Fruit fly (Drosophila melanogaster) whole organism, embryonic: ENCODE data around the gene CG4278.

Experiments used
- Bgb ChIP-seq: fragments of 200-800 bp; sonication (Bioruptor generic); IDR thresholded peaks from 2 replicates; pipeline ENCODE4 v1.3.6; 2022; ENCODE audit warnings: missing biosample characterization, missing genetic modification characterization; ENCODE audit not compliant: partially characterized antibody
- Bteb2 ChIP-seq: fragments of 200-800 bp; sonication (Bioruptor generic); optimal IDR thresholded peaks from 2 replicates; lab custom pipeline; 2016; ENCODE audit warnings: missing biosample characterization, missing genetic modification characterization
- CG10147 ChIP-seq: fragments of 200-800 bp; sonication (Bioruptor generic); optimal IDR thresholded peaks from 2 replicates; lab custom pipeline; 2019; ENCODE audit warnings: missing biosample characterization, mild to moderate bottlenecking, missing genetic modification characterization, moderate library complexity
- CG10462 ChIP-seq: fragments of 200-800 bp; sonication (Bioruptor generic); optimal IDR thresholded peaks from 2 replicates; lab custom pipeline; 2016; ENCODE audit warnings: missing biosample characterization, missing genetic modification characterization
- CG11504 ChIP-seq: fragments of 200-800 bp; sonication (Bioruptor generic); optimal IDR thresholded peaks from 3 replicates; lab custom pipeline; 2019; ENCODE audit warnings: missing biosample characterization, mild to moderate bottlenecking, missing genetic modification characterization, moderate library complexity
- CG11695 ChIP-seq: fragments of 200-800 bp; sonication (Bioruptor generic); IDR thresholded peaks from 3 replicates; pipeline ENCODE4 v1.3.6; 2022; ENCODE audit warnings: missing biosample characterization, missing genetic modification characterization
- CG12155 ChIP-seq: fragments of 200-800 bp; sonication (Bioruptor generic); optimal IDR thresholded peaks from 3 replicates; lab custom pipeline; 2016; ENCODE audit warnings: missing biosample characterization, missing genetic modification characterization
- CG12299 ChIP-seq: fragments of 200-800 bp; sonication (Bioruptor generic); optimal IDR thresholded peaks from 2 replicates; lab custom pipeline; 2018; ENCODE audit warnings: missing biosample characterization, mild to moderate bottlenecking, missing genetic modification characterization
- CG14441 ChIP-seq: fragments of 200-800 bp; sonication (Bioruptor generic); IDR thresholded peaks from 2 replicates; pipeline ENCODE4 v1.3.6; 2022; ENCODE audit warnings: missing biosample characterization, missing genetic modification characterization
- CG17385 ChIP-seq: fragments of 200-800 bp; sonication (Bioruptor generic); optimal IDR thresholded peaks from 3 replicates; lab custom pipeline; 2018; ENCODE audit warnings: missing biosample characterization, mild to moderate bottlenecking, missing genetic modification characterization
- CG2120 ChIP-seq: fragments of 200-800 bp; sonication (Bioruptor generic); optimal IDR thresholded peaks from 3 replicates; lab custom pipeline; 2016; ENCODE audit warnings: missing biosample characterization, missing genetic modification characterization
- CG32767 ChIP-seq: fragments of 200-800 bp; sonication (Bioruptor generic); IDR thresholded peaks from 2 replicates; pipeline ENCODE4 v1.3.6; 2022; ENCODE audit warnings: missing biosample characterization, missing genetic modification characterization
- CG5953 ChIP-seq: fragments of 200-800 bp; sonication (Bioruptor generic); IDR thresholded peaks from 2 replicates; pipeline ENCODE4 v1.3.6; 2022; ENCODE audit warnings: missing biosample characterization, missing genetic modification characterization
- CG7372 ChIP-seq: fragments of 200-800 bp; sonication (Bioruptor generic); IDR thresholded peaks from 2 replicates; pipeline ENCODE4 v1.3.6; 2022; ENCODE audit warnings: missing biosample characterization, missing genetic modification characterization
- CG7839 ChIP-seq: fragments of 200-800 bp; sonication (Bioruptor generic); optimal IDR thresholded peaks from 3 replicates; lab custom pipeline; 2018; ENCODE audit warnings: missing biosample characterization, mild to moderate bottlenecking, missing genetic modification characterization, moderate library complexity
- CrebB ChIP-seq: fragments of 200-800 bp; sonication (Bioruptor generic); optimal IDR thresholded peaks from 3 replicates; lab custom pipeline; 2018; ENCODE audit warnings: missing biosample characterization, mild to moderate bottlenecking, missing genetic modification characterization
- D19A ChIP-seq: fragments of 200-800 bp; optimal IDR thresholded peaks from 3 replicates; lab custom pipeline; 2019; ENCODE audit warnings: missing biosample characterization, mild to moderate bottlenecking, missing genetic modification characterization, moderate library complexity
- Deaf1 ChIP-seq: fragments of 200-800 bp; optimal IDR thresholded peaks from 3 replicates; lab custom pipeline; 2019; ENCODE audit warnings: missing biosample characterization, mild to moderate bottlenecking, missing genetic modification characterization, moderate library complexity
- Dek ChIP-seq: fragments of 200-800 bp; sonication (Bioruptor generic); optimal IDR thresholded peaks from 3 replicates; lab custom pipeline; 2019; ENCODE audit warnings: missing biosample characterization, mild to moderate bottlenecking, missing genetic modification characterization, moderate library complexity
- Doc3 ChIP-seq: fragments of 200-800 bp; sonication (Bioruptor generic); IDR thresholded peaks from 3 replicates; pipeline ENCODE4 v1.3.6; 2022; ENCODE audit warnings: missing biosample characterization, missing genetic modification characterization; ENCODE audit not compliant: partially characterized antibody
- Elba2 ChIP-seq: fragments of 200-800 bp; sonication (Bioruptor generic); optimal IDR thresholded peaks from 3 replicates; lab custom pipeline; 2016; ENCODE audit warnings: missing biosample characterization, missing genetic modification characterization
- Fer2 ChIP-seq: fragments of 200-800 bp; sonication (Bioruptor generic); optimal IDR thresholded peaks from 2 replicates; lab custom pipeline; 2018; ENCODE audit warnings: missing biosample characterization, mild to moderate bottlenecking, missing genetic modification characterization, moderate library complexity
- HHEX ChIP-seq: fragments of 200-800 bp; sonication (Bioruptor generic); optimal IDR thresholded peaks from 3 replicates; lab custom pipeline; 2017; ENCODE audit warnings: missing biosample characterization, mild to moderate bottlenecking, missing genetic modification characterization, missing genetic modification reagents
- Lpt ChIP-seq: fragments of >200 bp; optimal IDR thresholded peaks from 2 replicates; lab custom pipeline; 2018; ENCODE audit warnings: missing biosample characterization, missing genetic modification characterization
- Mes4 ChIP-seq: fragments of 200-800 bp; sonication (Bioruptor generic); optimal IDR thresholded peaks from 2 replicates; lab custom pipeline; 2016; ENCODE audit warnings: missing biosample characterization, missing genetic modification characterization
- NFAT ChIP-seq: fragments of 200-800 bp; sonication (Bioruptor generic); IDR thresholded peaks from 2 replicates; pipeline ENCODE4 v1.3.6; 2022; ENCODE audit warnings: missing biosample characterization, missing genetic modification characterization
- Nf-YA ChIP-seq: fragments of 200-800 bp; sonication (Bioruptor generic); IDR thresholded peaks from 2 replicates; pipeline ENCODE4 v1.3.6; 2022; ENCODE audit warnings: missing biosample characterization, missing genetic modification characterization
- Ptx1 ChIP-seq: fragments of 200-800 bp; sonication (Bioruptor generic); IDR thresholded peaks from 2 replicates; pipeline ENCODE4 v1.3.6; 2022; ENCODE audit warnings: missing biosample characterization, missing genetic modification characterization
- Scr ChIP-seq: fragments of 200-800 bp; sonication (Bioruptor generic); IDR thresholded peaks from 2 replicates; pipeline ENCODE4 v1.3.6; 2022; ENCODE audit warnings: missing biosample characterization, missing genetic modification characterization; ENCODE audit not compliant: partially characterized antibody
- bcd ChIP-seq: fragments of 200-800 bp; sonication (Bioruptor generic); optimal IDR thresholded peaks from 2 replicates; lab custom pipeline; 2017; ENCODE audit warnings: missing biosample characterization, mild to moderate bottlenecking, missing genetic modification characterization
- btn ChIP-seq: fragments of 200-800 bp; sonication (Bioruptor generic); optimal IDR thresholded peaks from 2 replicates; lab custom pipeline; 2016; ENCODE audit warnings: missing biosample characterization, missing genetic modification characterization
- chif ChIP-seq, 2 experiments: fragments of 200-800 bp; sonication (Bioruptor generic); optimal IDR thresholded peaks; 3 replicates each; lab custom pipeline; 2016; ENCODE audit warnings: missing biosample characterization in 2 of 2, missing genetic modification characterization in 2 of 2
- cwo ChIP-seq: fragments of 200-800 bp; sonication (Bioruptor generic); optimal IDR thresholded peaks from 3 replicates; lab custom pipeline; 2017; ENCODE audit warnings: missing biosample characterization, missing genetic modification characterization, mild to moderate bottlenecking, moderate library complexity, missing genetic modification reagents
- dan ChIP-seq: fragments of 200-800 bp; sonication (Bioruptor generic); IDR thresholded peaks from 2 replicates; pipeline ENCODE4 v1.3.6; 2022; ENCODE audit warnings: missing biosample characterization, missing genetic modification characterization
- dimm ChIP-seq: fragments of 200-800 bp; sonication (Bioruptor generic); IDR thresholded peaks from 2 replicates; pipeline ENCODE4 v1.3.6; 2022; ENCODE audit warnings: missing biosample characterization, missing genetic modification characterization
- en ChIP-seq: fragments of 200-800 bp; sonication (Bioruptor generic); optimal IDR thresholded peaks from 2 replicates; lab custom pipeline; 2016; ENCODE audit warnings: missing biosample characterization, missing genetic modification characterization
- ftz-f1 ChIP-seq: fragments of 200-800 bp; sonication (Bioruptor generic); optimal IDR thresholded peaks from 2 replicates; lab custom pipeline; 2016; ENCODE audit warnings: missing biosample characterization, missing genetic modification characterization
- hb ChIP-seq: fragments of 200-800 bp; sonication (Bioruptor generic); IDR thresholded peaks from 3 replicates; pipeline ENCODE4 v1.3.6; 2022; ENCODE audit warnings: missing biosample characterization, missing genetic modification characterization; ENCODE audit not compliant: partially characterized antibody
- hth ChIP-seq: fragments of >200 bp; optimal IDR thresholded peaks from 2 replicates; lab custom pipeline; 2017; ENCODE audit warnings: inconsistent platforms
- kah ChIP-seq: fragments of 200-800 bp; sonication (Bioruptor generic); optimal IDR thresholded peaks from 2 replicates; lab custom pipeline; 2018; ENCODE audit warnings: missing biosample characterization, mild to moderate bottlenecking, missing genetic modification characterization
- lov ChIP-seq, 2 experiments: fragments of 200-800 bp in 1 of 2; fragments of >200 bp in 1 of 2; sonication (Bioruptor generic) in 1 of 2; IDR thresholded peaks in 1 of 2; optimal IDR thresholded peaks in 1 of 2; 2 replicates in 1 of 2; 3 replicates in 1 of 2; pipeline versions ENCODE4 v1.3.6 to Lab custom; 2017 to 2022; ENCODE audit warnings: missing biosample characterization in 1 of 2, missing genetic modification characterization in 1 of 2
- org-1 ChIP-seq: fragments of 200-800 bp; sonication (Bioruptor generic); optimal IDR thresholded peaks from 2 replicates; lab custom pipeline; 2017; ENCODE audit warnings: missing biosample characterization, missing genetic modification characterization
- peb ChIP-seq: fragments of 200-800 bp; sonication (Bioruptor generic); IDR thresholded peaks from 2 replicates; pipeline ENCODE4 v1.3.6; 2022; ENCODE audit warnings: missing biosample characterization, missing genetic modification characterization
- pzg ChIP-seq: fragments of 200-800 bp; sonication (Bioruptor generic); optimal IDR thresholded peaks from 3 replicates; lab custom pipeline; 2018; ENCODE audit warnings: missing biosample characterization, mild to moderate bottlenecking, missing genetic modification characterization, moderate library complexity
- scrt ChIP-seq: fragments of 200-800 bp; sonication (Bioruptor generic); optimal IDR thresholded peaks from 2 replicates; lab custom pipeline; 2018; ENCODE audit warnings: missing biosample characterization, mild to moderate bottlenecking, missing genetic modification characterization, moderate library complexity
- sim ChIP-seq: fragments of 200-800 bp; sonication (Bioruptor generic); IDR thresholded peaks from 2 replicates; pipeline ENCODE4 v1.3.6; 2022; ENCODE audit warnings: missing biosample characterization, missing genetic modification characterization
- stc ChIP-seq: fragments of 200-800 bp; sonication (Bioruptor generic); IDR thresholded peaks from 2 replicates; pipeline ENCODE4 v1.3.6; 2022; ENCODE audit warnings: missing biosample characterization, missing genetic modification characterization
- tio ChIP-seq: fragments of 200-800 bp; sonication (Bioruptor generic); optimal IDR thresholded peaks from 2 replicates; lab custom pipeline; 2017; ENCODE audit warnings: missing biosample characterization, missing genetic modification characterization, inconsistent platforms
- zen ChIP-seq: fragments of 200-800 bp; sonication (Bioruptor generic); optimal IDR thresholded peaks from 3 replicates; lab custom pipeline; 2018; ENCODE audit warnings: missing biosample characterization, mild to moderate bottlenecking, missing genetic modification characterization, moderate library complexity
- zfh2 ChIP-seq: fragments of 200-800 bp; sonication (Bioruptor generic); optimal IDR thresholded peaks from 2 replicates; lab custom pipeline; 2016; ENCODE audit warnings: missing biosample characterization, missing genetic modification characterization

The CG4278 gene

dm6 chr2L:16279774-16280252 is 47.1 kb upstream of the CG4278 start (continued):
- TF ChIP-seq CG7839, result peak; percentile 94
- peak; percentile 75 for TF ChIP-seq en (GFP tag; lab: Kevin White, UChicago)
- peak; percentile 72; the same call in 2 of the 3 replicates for TF ChIP-seq CG11695
- TF ChIP-seq hb (GFP tag; lab: Robert Waterston, UW), result no peak
- TF ChIP-seq CG14441, result peak; percentile 72
- TF ChIP-seq dan (GFP tag; lab: Robert Waterston, UW), result no peak
- TF ChIP-seq CG12155 (GFP tag; lab: Kevin White, UChicago), result peak; percentile 83
- TF ChIP-seq hth (lab: Kevin White, UChicago), result no peak
- peak; percentile 95 for TF ChIP-seq org-1
- TF ChIP-seq zen (tag; lab: Kevin White, UChicago), result peak; percentile 59
- TF ChIP-seq pzg (GFP tag; lab: Kevin White, UChicago), result no peak
- peak; percentile 96 for TF ChIP-seq D19A
- TF ChIP-seq peb (GFP tag; lab: Robert Waterston, UW), result peak; percentile 80
- TF ChIP-seq CG11504 (tag; lab: Kevin White, UChicago), result peak; percentile 96
- TF ChIP-seq Elba2 (GFP tag; lab: Kevin White, UChicago), result no peak
- TF ChIP-seq Nf-YA, result 0 out of 2 replicates have a peak, but pooled peaks have one; percentile 12
- peak; percentile 82 for TF ChIP-seq Bteb2 (GFP tag; lab: Kevin White, UChicago)
- TF ChIP-seq btn, result peak; percentile 67
- TF ChIP-seq CG32767, result peak; percentile 84
- peak; percentile 57; the same call in 1 of the 2 replicates for TF ChIP-seq sim (GFP tag; lab: Robert Waterston, UW)
- TF ChIP-seq Mes4 (GFP tag; lab: Kevin White, UChicago), result peak; percentile 81
- TF ChIP-seq Scr (GFP tag; lab: Robert Waterston, UW), result no peak
- TF ChIP-seq Ptx1, result peak; percentile 89
- TF ChIP-seq CrebB (tag; lab: Kevin White, UChicago), result peak; percentile 75
- TF ChIP-seq Fer2 (tag; lab: Kevin White, UChicago), result peak; percentile 47
- no peak for TF ChIP-seq NFAT (GFP tag; lab: Robert Waterston, UW)
- peak; percentile 90 for TF ChIP-seq HHEX (GFP tag; lab: Kevin White, UChicago)
- TF ChIP-seq CG17385 (GFP tag; lab: Kevin White, UChicago), result peak; percentile 71
- TF ChIP-seq CG10462 (GFP tag; lab: Kevin White, UChicago), result peak; percentile 89
- peak; percentile 86 for TF ChIP-seq stc (GFP tag; lab: Robert Waterston, UW)
- no peak for TF ChIP-seq Bgb (GFP tag; lab: Robert Waterston, UW)
- 0 out of 2 replicates have a peak, but pooled peaks have one; percentile 3 for TF ChIP-seq CG5953 (GFP tag; lab: Robert Waterston, UW)
- TF ChIP-seq Dek (tag; lab: Kevin White, UChicago), result peak; percentile 83
- peak; percentile 74 for TF ChIP-seq scrt (GFP tag; lab: Kevin White, UChicago)
- peak; percentile 91 for TF ChIP-seq tio
- TF ChIP-seq cwo (GFP tag; lab: Kevin White, UChicago), result peak; percentile 71
- TF ChIP-seq CG12299 (tag; lab: Kevin White, UChicago), result peak; percentile 75
- peak; percentile 86 for TF ChIP-seq CG10147 (GFP tag; lab: Kevin White, UChicago)
- peak; percentile 86 to 94 for TF ChIP-seq chif (GFP tag; optimal IDR thresholded peaks at IDR 0.05; lab: Kevin White, UChicago)
- peak; percentile 91 for TF ChIP-seq bcd (GFP tag; lab: Kevin White, UChicago)
- peak; percentile 58 for TF ChIP-seq Lpt (GFP tag; lab: Kevin White, UChicago)
- TF ChIP-seq kah (GFP tag; lab: Kevin White, UChicago), result peak; percentile 84
- no peak for TF ChIP-seq lov (optimal IDR thresholded peaks at IDR 0.05; lab: Kevin White, UChicago)
- TF ChIP-seq lov (GFP tag; IDR thresholded peaks at IDR 0.05; lab: Robert Waterston, UW), result no peak; the same call in 2 of the 3 replicates
- peak; percentile 65 for TF ChIP-seq Deaf1 (tag; lab: Kevin White, UChicago)
- peak; percentile 50; the same call in 1 of the 2 replicates for TF ChIP-seq dimm (GFP tag; lab: Robert Waterston, UW)
- peak; percentile 3 for TF ChIP-seq zfh2 (GFP tag; lab: Kevin White, UChicago)
- no peak for TF ChIP-seq Doc3
- TF ChIP-seq CG7372 (GFP tag; lab: Robert Waterston, UW), result peak; percentile 62
- TF ChIP-seq ftz-f1, result no peak
- TF ChIP-seq CG2120 (GFP tag; lab: Kevin White, UChicago), result peak; percentile 65
